Worm (Caenorhabditis elegans) whole organism, L1 larva: ENCODE measurements around the gene ftn-1.

ENCODE experiments used
- ceh-82 ChIP-seq, 3 experiments: fragments of 150-350 bp in 1 of 3; sonication (generic microtip) in 2 of 3; optimal IDR thresholded peaks; 2 replicates each; lab custom pipeline; 2014 to 2017; ENCODE audit warnings: missing biosample characterization in 3 of 3, missing genetic modification characterization in 3 of 3
- egl-13 ChIP-seq: sonication (generic microtip); optimal IDR thresholded peaks from 2 replicates; lab custom pipeline; 2016; ENCODE audit warnings: missing genotype, missing genetic modification reagents, missing genetic modification characterization, missing compliant biosample characterization
- irx-1 ChIP-seq: sonication (generic microtip); optimal IDR thresholded peaks from 2 replicates; lab custom pipeline; 2016; ENCODE audit warnings: missing genetic modification characterization, missing compliant biosample characterization
- lin-15B ChIP-seq: fragments of 150-350 bp; sonication (generic microtip); optimal IDR thresholded peaks from 3 replicates; lab custom pipeline; 2014; ENCODE audit warnings: missing biosample characterization, missing genetic modification characterization
- pqm-1 ChIP-seq: sonication (generic microtip); optimal IDR thresholded peaks from 3 replicates; lab custom pipeline; 2017; ENCODE audit warnings: missing biosample characterization, missing genetic modification characterization
- snpc-4 ChIP-seq: fragments of 150-350 bp; optimal IDR thresholded peaks from 2 replicates; lab custom pipeline; 2014; ENCODE audit warnings: missing biosample characterization, missing genetic modification characterization
- unc-62 ChIP-seq: fragments of 150-350 bp; optimal IDR thresholded peaks from 2 replicates; lab custom pipeline; 2014; ENCODE audit warnings: missing biosample characterization, missing genetic modification reagents, missing genetic modification characterization
- unc-86 ChIP-seq: sonication (generic microtip); optimal IDR thresholded peaks from 2 replicates; lab custom pipeline; 2016; ENCODE audit warnings: missing genetic modification characterization, missing compliant biosample characterization
- ztf-4 ChIP-seq: fragments of 150-350 bp; optimal IDR thresholded peaks from 2 replicates; lab custom pipeline; 2014; ENCODE audit warnings: missing biosample characterization, missing genetic modification characterization

- TF ChIP-seq lin-15B (tag; lab: Kevin White, UChicago): no peak
- TF ChIP-seq ceh-82 (tag; optimal IDR thresholded peaks at IDR 0.05; lab: Kevin White, UChicago): no peak
- no peak for TF ChIP-seq ztf-4
- TF ChIP-seq unc-62 (GFP tag; lab: Kevin White, UChicago): no peak
- TF ChIP-seq egl-13 (tag; lab: Kevin White, UChicago): no peak
- no peak for TF ChIP-seq snpc-4
- no peak for TF ChIP-seq pqm-1
- TF ChIP-seq irx-1 (tag; lab: Kevin White, UChicago): no peak
- no peak for TF ChIP-seq unc-86 (tag; lab: Kevin White, UChicago)
Observed at ce11 chrV:7548017-7548416, 638 bp upstream of the ftn-1 start.
